Fruit fly (Drosophila melanogaster): Measurements from ENCODE around the gene Sdic2.

DNA sequence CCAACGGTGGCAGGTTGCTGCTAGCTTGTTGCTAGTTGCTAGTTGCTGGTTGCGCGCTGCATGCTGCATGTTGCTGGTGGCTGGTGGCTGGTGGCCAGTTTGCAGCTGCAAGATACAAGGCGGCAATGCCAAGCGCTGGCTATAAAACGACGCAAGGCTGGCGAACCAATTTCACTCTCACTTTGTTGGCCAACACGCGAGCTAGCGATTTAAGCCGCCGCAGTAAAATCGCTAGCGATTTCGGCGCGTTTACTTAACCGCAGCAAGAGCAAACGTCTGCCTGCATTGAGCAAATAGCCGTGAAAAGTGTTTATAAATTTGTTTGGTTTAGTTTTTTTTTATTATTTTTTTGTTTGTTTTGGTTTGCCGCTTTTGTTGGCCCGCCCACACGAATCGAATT is 52.9 kb downstream of the Sdic2 start, which contains the start of gene CG15322:
- TF ChIP-seq Myc (optimal IDR thresholded peaks at IDR 0.05) = no peak
- TF ChIP-seq psq (optimal IDR thresholded peaks at IDR 0.05) = no peak
- TF ChIP-seq h (optimal IDR thresholded peaks at IDR 0.05) = no peak
- no peak for TF ChIP-seq Sin3A (optimal IDR thresholded peaks at IDR 0.05)
- no peak for TF ChIP-seq insv (optimal IDR thresholded peaks at IDR 0.05)
- TF ChIP-seq ttk (optimal IDR thresholded peaks at IDR 0.05) = no peak
